Fruit fly (Drosophila melanogaster) whole organism, embryonic: ENCODE results near the gene CG3457.
A peak's percentile ranks its signal among the peaks of the same experiment; 100 is the strongest.

Experiments
- Bgb ChIP-seq: fragments of 200-800 bp; sonication (Bioruptor generic); IDR thresholded peaks from 2 replicates; pipeline ENCODE4 v1.3.6; 2022; ENCODE audit warnings: missing biosample characterization, missing genetic modification characterization; ENCODE audit not compliant: partially characterized antibody
- C15 ChIP-seq: fragments of 200-800 bp; sonication (Bioruptor generic); IDR thresholded peaks from 3 replicates; pipeline ENCODE4 v1.3.6; 2022; ENCODE audit warnings: missing biosample characterization, missing genetic modification characterization
- CG10267 ChIP-seq: fragments of 200-800 bp; sonication (Bioruptor generic); optimal IDR thresholded peaks from 2 replicates; lab custom pipeline; 2018; ENCODE audit warnings: missing biosample characterization, mild to moderate bottlenecking, missing genetic modification characterization, moderate library complexity
- CG10543 ChIP-seq: fragments of 200-800 bp; sonication (Bioruptor generic); optimal IDR thresholded peaks from 3 replicates; lab custom pipeline; 2017; ENCODE audit warnings: missing biosample characterization, mild to moderate bottlenecking, missing genetic modification characterization, moderate library complexity
- CG10654 ChIP-seq: fragments of 200-800 bp; sonication (Bioruptor generic); optimal IDR thresholded peaks from 2 replicates; lab custom pipeline; 2016; ENCODE audit warnings: missing biosample characterization, missing genetic modification characterization
- CG12071 ChIP-seq: fragments of 200-800 bp; sonication (Bioruptor generic); optimal IDR thresholded peaks from 3 replicates; lab custom pipeline; 2018; ENCODE audit warnings: missing biosample characterization, mild to moderate bottlenecking, missing genetic modification characterization
- CG12744 ChIP-seq: fragments of 200-800 bp; sonication (Bioruptor generic); optimal IDR thresholded peaks from 2 replicates; lab custom pipeline; 2016; ENCODE audit warnings: missing biosample characterization, missing genetic modification characterization
- CG13123 ChIP-seq: fragments of 200-800 bp; sonication (Bioruptor generic); optimal IDR thresholded peaks from 2 replicates; lab custom pipeline; 2016; ENCODE audit warnings: missing biosample characterization, missing genetic modification characterization
- CG15011 ChIP-seq: fragments of 200-800 bp; sonication (Bioruptor generic); optimal IDR thresholded peaks from 3 replicates; lab custom pipeline; 2018; ENCODE audit warnings: missing biosample characterization, mild to moderate bottlenecking, missing genetic modification characterization
- CG15514 ChIP-seq: fragments of 200-800 bp; sonication (Bioruptor generic); optimal IDR thresholded peaks from 3 replicates; lab custom pipeline; 2017; ENCODE audit warnings: missing biosample characterization, missing genetic modification characterization, mild to moderate bottlenecking, moderate library complexity, missing genetic modification reagents
- CG17328 ChIP-seq: fragments of 200-800 bp; sonication (Bioruptor generic); IDR thresholded peaks from 2 replicates; pipeline ENCODE4 v1.3.6; 2022; ENCODE audit warnings: missing biosample characterization, missing genetic modification characterization
- CG18619 ChIP-seq: fragments of 200-800 bp; sonication (Bioruptor generic); optimal IDR thresholded peaks from 3 replicates; lab custom pipeline; 2017; ENCODE audit warnings: missing biosample characterization, mild to moderate bottlenecking, missing genetic modification characterization
- CG2199 ChIP-seq: fragments of 200-800 bp; sonication (Bioruptor generic); IDR thresholded peaks from 3 replicates; pipeline ENCODE4 v1.3.6; 2022; ENCODE audit warnings: missing biosample characterization, missing genetic modification characterization
- CG2678 ChIP-seq: fragments of 200-800 bp; sonication (Bioruptor generic); optimal IDR thresholded peaks from 3 replicates; lab custom pipeline; 2019; ENCODE audit warnings: missing biosample characterization, mild to moderate bottlenecking, missing genetic modification characterization, moderate library complexity
- CG2889 ChIP-seq: fragments of 200-800 bp; sonication (Bioruptor generic); IDR thresholded peaks from 3 replicates; pipeline ENCODE4 v1.3.6; 2022; ENCODE audit warnings: missing biosample characterization, missing genetic modification characterization
- CG30020 ChIP-seq: fragments of 200-800 bp; optimal IDR thresholded peaks from 2 replicates; lab custom pipeline; 2019; ENCODE audit warnings: missing biosample characterization, mild to moderate bottlenecking, missing genetic modification characterization, moderate library complexity
- CG4854 ChIP-seq: fragments of 200-800 bp; sonication (Bioruptor generic); optimal IDR thresholded peaks from 2 replicates; lab custom pipeline; 2016; ENCODE audit warnings: missing biosample characterization, missing genetic modification characterization, inconsistent platforms
- CG5180 ChIP-seq: fragments of 200-800 bp; sonication (Bioruptor generic); optimal IDR thresholded peaks from 3 replicates; lab custom pipeline; 2017; ENCODE audit warnings: missing biosample characterization, missing genetic modification characterization, mild to moderate bottlenecking, moderate library complexity, missing genetic modification reagents
- CG6175 ChIP-seq: fragments of 200-800 bp; sonication (Bioruptor generic); IDR thresholded peaks from 3 replicates; pipeline ENCODE4 v1.3.6; 2022; ENCODE audit warnings: missing biosample characterization, missing genetic modification characterization
- CG6654 ChIP-seq: fragments of 200-800 bp; sonication (Bioruptor generic); optimal IDR thresholded peaks from 2 replicates; lab custom pipeline; 2017; ENCODE audit warnings: missing biosample characterization, mild to moderate bottlenecking, missing genetic modification characterization
- Dip3 ChIP-seq: fragments of 200-800 bp; sonication (Bioruptor generic); optimal IDR thresholded peaks from 3 replicates; lab custom pipeline; 2016; ENCODE audit warnings: missing biosample characterization, missing genetic modification characterization
- E2f1 ChIP-seq: fragments of 200-800 bp; sonication (Bioruptor generic); IDR thresholded peaks from 2 replicates; pipeline ENCODE4 v1.3.6; 2022; ENCODE audit warnings: missing biosample characterization, missing genetic modification characterization
- Hmx ChIP-seq: fragments of 200-800 bp; sonication (Bioruptor generic); optimal IDR thresholded peaks from 2 replicates; lab custom pipeline; 2016; ENCODE audit warnings: missing biosample characterization, missing genetic modification characterization
- Hr3 ChIP-seq: fragments of 200-800 bp; sonication (Bioruptor generic); optimal IDR thresholded peaks from 3 replicates; lab custom pipeline; 2016; ENCODE audit warnings: missing biosample characterization, missing genetic modification characterization
- Poxn ChIP-seq: fragments of 200-800 bp; sonication (Bioruptor generic); IDR thresholded peaks from 2 replicates; pipeline ENCODE4 v1.3.6; 2022; ENCODE audit warnings: missing biosample characterization, missing genetic modification characterization
- Side ChIP-seq: fragments of 200-800 bp; sonication (Bioruptor generic); optimal IDR thresholded peaks from 2 replicates; lab custom pipeline; 2016; ENCODE audit warnings: missing biosample characterization, missing genetic modification characterization
- Sry-β ChIP-seq: fragments of 200-800 bp; sonication (Bioruptor generic); optimal IDR thresholded peaks from 2 replicates; lab custom pipeline; 2018; ENCODE audit warnings: missing biosample characterization, mild to moderate bottlenecking, missing genetic modification characterization, moderate library complexity
- Trl ChIP-seq, 3 experiments: fragments of >200 bp in 2 of 3; fragments of 200-800 bp in 1 of 3; sonication (Bioruptor generic) in 1 of 3; optimal IDR thresholded peaks; 2 replicates in 1 of 3; 3 replicates in 2 of 3; lab custom pipeline; 2016 to 2017; ENCODE audit warnings: missing biosample characterization in 1 of 3, missing genetic modification characterization in 1 of 3
- ac ChIP-seq: fragments of 200-800 bp; sonication (Bioruptor generic); optimal IDR thresholded peaks from 3 replicates; lab custom pipeline; 2017; ENCODE audit warnings: missing biosample characterization, mild to moderate bottlenecking, missing genetic modification characterization
- ap ChIP-seq: fragments of 200-800 bp; sonication (Bioruptor generic); IDR thresholded peaks from 2 replicates; pipeline ENCODE4 v1.3.6; 2022; ENCODE audit warnings: missing biosample characterization, missing genetic modification characterization
- br ChIP-seq: fragments of >200 bp; optimal IDR thresholded peaks from 2 replicates; lab custom pipeline; 2017
- corto ChIP-seq: fragments of 200-800 bp; sonication (Bioruptor generic); optimal IDR thresholded peaks from 2 replicates; lab custom pipeline; 2016; ENCODE audit warnings: missing biosample characterization, mild to moderate bottlenecking, missing genetic modification characterization, moderate library complexity
- danr ChIP-seq: fragments of 200-800 bp; sonication (Bioruptor generic); IDR thresholded peaks from 2 replicates; pipeline ENCODE4 v1.3.6; 2022; ENCODE audit warnings: missing biosample characterization, missing genetic modification characterization
- dm ChIP-seq: fragments of 200-800 bp; sonication (Bioruptor generic); optimal IDR thresholded peaks from 3 replicates; lab custom pipeline; 2016; ENCODE audit warnings: missing biosample characterization, missing genetic modification characterization
- dmrt99B ChIP-seq: fragments of 200-800 bp; sonication (Bioruptor generic); optimal IDR thresholded peaks from 2 replicates; lab custom pipeline; 2018; ENCODE audit warnings: missing biosample characterization, mild to moderate bottlenecking, missing genetic modification characterization, moderate library complexity
- eyg ChIP-seq: fragments of 200-800 bp; sonication (Bioruptor generic); optimal IDR thresholded peaks from 3 replicates; lab custom pipeline; 2016; ENCODE audit warnings: missing biosample characterization, missing genetic modification characterization
- fru ChIP-seq: fragments of >200 bp; optimal IDR thresholded peaks from 2 replicates; lab custom pipeline; 2017
- gt ChIP-seq: fragments of 200-800 bp; sonication (Bioruptor generic); IDR thresholded peaks from 2 replicates; pipeline ENCODE4 v1.3.6; 2022; ENCODE audit warnings: missing biosample characterization, missing genetic modification characterization
- hb ChIP-seq: fragments of 200-800 bp; sonication (Bioruptor generic); IDR thresholded peaks from 3 replicates; pipeline ENCODE4 v1.3.6; 2022; ENCODE audit warnings: missing biosample characterization, missing genetic modification characterization; ENCODE audit not compliant: partially characterized antibody
- ind ChIP-seq: fragments of 200-800 bp; sonication (Bioruptor generic); optimal IDR thresholded peaks from 3 replicates; lab custom pipeline; 2016; ENCODE audit warnings: missing biosample characterization, missing genetic modification characterization
- insv ChIP-seq, 2 experiments: fragments of 200-800 bp; sonication (Bioruptor generic); optimal IDR thresholded peaks; 3 replicates each; lab custom pipeline; 2016 to 2018; ENCODE audit warnings: missing biosample characterization in 2 of 2, missing genetic modification characterization in 2 of 2
- inv ChIP-seq: fragments of 200-800 bp; sonication (Bioruptor generic); IDR thresholded peaks from 2 replicates; pipeline ENCODE4 v1.3.6; 2022; ENCODE audit warnings: missing biosample characterization, missing genetic modification characterization; ENCODE audit not compliant: partially characterized antibody
- jing ChIP-seq: fragments of 200-800 bp; sonication (Bioruptor generic); optimal IDR thresholded peaks from 2 replicates; lab custom pipeline; 2018; ENCODE audit warnings: missing biosample characterization, mild to moderate bottlenecking, missing genetic modification characterization
- knrl ChIP-seq: fragments of 200-800 bp; sonication (Bioruptor generic); IDR thresholded peaks from 3 replicates; pipeline ENCODE4 v1.3.6; 2022; ENCODE audit warnings: missing biosample characterization, missing genetic modification characterization; ENCODE audit not compliant: partially characterized antibody
- lmd ChIP-seq: fragments of 200-800 bp; sonication (Bioruptor generic); IDR thresholded peaks from 2 replicates; pipeline ENCODE4 v1.3.6; 2022; ENCODE audit warnings: missing biosample characterization, missing genetic modification characterization
- luna ChIP-seq: fragments of 200-800 bp; sonication (Bioruptor generic); optimal IDR thresholded peaks from 2 replicates; lab custom pipeline; 2016; ENCODE audit warnings: missing biosample characterization, missing genetic modification characterization
- phol ChIP-seq: fragments of 200-800 bp; sonication (Bioruptor generic); optimal IDR thresholded peaks from 3 replicates; lab custom pipeline; 2018; ENCODE audit warnings: missing biosample characterization, mild to moderate bottlenecking, missing genetic modification characterization, moderate library complexity
- row ChIP-seq: fragments of 200-800 bp; sonication (Bioruptor generic); IDR thresholded peaks from 3 replicates; pipeline ENCODE4 v1.3.6; 2022; ENCODE audit warnings: missing biosample characterization, missing genetic modification characterization
- salm ChIP-seq: fragments of 200-800 bp; sonication (Bioruptor generic); optimal IDR thresholded peaks from 2 replicates; lab custom pipeline; 2018; ENCODE audit warnings: missing biosample characterization, mild to moderate bottlenecking, missing genetic modification characterization
- sd ChIP-seq: fragments of 200-800 bp; sonication (Bioruptor generic); optimal IDR thresholded peaks from 3 replicates; lab custom pipeline; 2018; ENCODE audit warnings: missing biosample characterization, mild to moderate bottlenecking, missing genetic modification characterization, moderate library complexity
- sqz ChIP-seq: fragments of 200-800 bp; sonication (Bioruptor generic); optimal IDR thresholded peaks from 3 replicates; lab custom pipeline; 2018; ENCODE audit warnings: missing biosample characterization, mild to moderate bottlenecking, missing genetic modification characterization
- stc ChIP-seq: fragments of 200-800 bp; sonication (Bioruptor generic); IDR thresholded peaks from 2 replicates; pipeline ENCODE4 v1.3.6; 2022; ENCODE audit warnings: missing biosample characterization, missing genetic modification characterization

Gene CG3457

DNA sequence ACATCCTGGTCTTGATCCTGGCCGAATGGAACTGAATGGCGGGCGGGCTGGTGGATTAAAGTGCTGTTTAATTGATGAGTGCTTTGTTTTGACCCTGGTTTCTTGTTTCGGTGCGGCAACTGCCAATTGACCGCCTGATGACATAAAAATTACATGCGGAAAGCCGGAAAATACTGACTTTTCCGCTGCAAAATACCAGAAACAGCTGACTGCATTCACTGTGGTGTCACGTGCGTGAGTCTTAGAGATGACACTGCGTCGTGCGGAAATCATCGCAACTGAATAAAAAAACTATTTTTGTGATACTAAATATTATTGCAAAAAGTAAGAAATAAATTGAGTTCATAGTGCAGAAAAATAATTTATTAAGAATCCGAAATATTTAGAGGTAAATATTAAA is 38.1 kb upstream of the CG3457 start, which contains the start of gene bcn92 (continued):
- TF ChIP-seq CG15514 (GFP tag; lab: Kevin White, UChicago) (peak; percentile 61), CG12071 (no peak), phol (tag; lab: Kevin White, UChicago) (peak; percentile 5), CG10654 (GFP tag; lab: Kevin White, UChicago) (no peak), danr (GFP tag; lab: Robert Waterston, UW) (no peak), CG13123 (GFP tag; lab: Kevin White, UChicago) (peak; percentile 26), ind (GFP tag; lab: Kevin White, UChicago) (peak; percentile 46), sqz (peak; percentile 19), corto (GFP tag; lab: Kevin White, UChicago) (no peak), CG2199 (GFP tag; lab: Robert Waterston, UW) (no peak), E2f1 (GFP tag; lab: Robert Waterston, UW) (no peak), br (lab: Kevin White, UChicago) (no peak), row (GFP tag; lab: Robert Waterston, UW) (peak; percentile 93), stc (0 out of 2 replicates have a peak, but pooled peaks have one; percentile 9), Trl (optimal IDR thresholded peaks at IDR 0.05; lab: Kevin White, UChicago) (no peak), Trl (GFP tag; optimal IDR thresholded peaks at IDR 0.05; lab: Kevin White, UChicago) (peak; percentile 26), CG2889 (no peak), CG18619 (no peak), inv (GFP tag; lab: Robert Waterston, UW) (peak; percentile 93), Side (peak; percentile 35), ap (GFP tag; lab: Robert Waterston, UW) (no peak), CG12744 (GFP tag; lab: Kevin White, UChicago) (no peak), CG6175 (no peak), CG6654 (GFP tag; lab: Kevin White, UChicago) (no peak), ac (no peak), CG10267 (tag; lab: Kevin White, UChicago) (peak; percentile 50), eyg (GFP tag; lab: Kevin White, UChicago) (no peak), Dip3 (GFP tag; lab: Kevin White, UChicago) (peak; percentile 23), CG30020 (tag; lab: Kevin White, UChicago) (peak; percentile 26), CG15011 (GFP tag; lab: Kevin White, UChicago) (no peak), gt (no peak), fru (lab: Kevin White, UChicago) (no peak), Poxn (GFP tag; lab: Robert Waterston, UW) (no peak), dm (GFP tag; lab: Kevin White, UChicago) (peak; percentile 64), Sry-β (GFP tag; lab: Kevin White, UChicago) (peak; percentile 49), knrl (GFP tag; lab: Robert Waterston, UW) (peak; percentile 94), CG5180 (GFP tag; lab: Kevin White, UChicago) (no peak), CG10543 (GFP tag; lab: Kevin White, UChicago) (peak; percentile 17), jing (no peak), insv (GFP tag; optimal IDR thresholded peaks at IDR 0.05; lab: Kevin White, UChicago) (peak in 1 of 2 experiments; percentile 84), salm (tag; lab: Kevin White, UChicago) (no peak), CG2678 (tag; lab: Kevin White, UChicago) (peak; percentile 42), Bgb (GFP tag; lab: Robert Waterston, UW) (peak; percentile 95), luna (GFP tag; lab: Kevin White, UChicago) (no peak), CG17328 (GFP tag; lab: Robert Waterston, UW) (no peak), Hmx (GFP tag; lab: Kevin White, UChicago) (no peak), hb (GFP tag; lab: Robert Waterston, UW) (peak; percentile 87), sd (tag; lab: Kevin White, UChicago) (peak; percentile 37), dmrt99B (tag; lab: Kevin White, UChicago) (no peak), C15 (GFP tag; lab: Robert Waterston, UW) (no peak), lmd (GFP tag; lab: Robert Waterston, UW) (no peak; the same call in 1 of the 2 replicates), CG4854 (no peak), Hr3 (GFP tag; lab: Kevin White, UChicago) (no peak)
